Fruit fly (Drosophila melanogaster): Measurements from ENCODE around the gene WRNexo.

DNA sequence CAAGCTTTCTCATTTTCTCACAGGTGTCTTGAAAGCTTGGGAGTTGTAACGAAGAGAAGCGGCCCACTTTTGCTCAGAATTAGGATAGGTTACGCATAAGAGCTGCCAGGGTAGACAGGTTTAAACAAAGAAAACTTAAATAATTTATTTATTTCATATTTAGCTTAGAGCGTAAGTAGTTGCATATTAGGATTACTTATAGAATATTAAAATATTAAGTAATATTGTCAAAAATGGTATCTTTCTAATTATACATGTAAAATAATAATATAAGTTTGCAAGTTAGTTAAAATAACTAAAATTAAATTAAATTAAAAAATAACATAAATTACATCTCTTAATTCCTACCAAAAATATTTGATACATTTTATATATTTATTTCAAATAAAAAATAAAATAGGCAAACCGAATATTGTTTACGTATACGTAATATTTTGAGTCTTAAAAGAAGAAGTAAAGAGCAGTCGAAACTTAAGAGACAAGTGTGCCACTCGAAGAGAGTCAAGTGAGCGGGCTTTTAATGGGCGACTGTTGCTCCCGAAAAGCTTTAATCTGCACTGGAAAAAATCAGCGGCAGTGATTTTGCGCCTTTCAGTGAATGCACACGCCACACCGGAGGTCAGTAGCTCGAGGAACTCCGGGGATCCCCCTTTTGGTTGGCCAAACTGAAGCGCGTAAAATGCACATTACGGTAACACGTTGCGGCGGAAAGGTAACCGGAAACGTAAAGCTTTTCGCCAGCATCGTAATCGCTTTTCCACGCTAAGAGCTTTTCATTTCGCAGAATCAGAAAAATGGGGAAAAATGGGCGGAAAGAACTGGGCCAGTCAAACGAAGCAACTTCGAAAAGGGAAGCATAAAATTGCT, 50.9 kb downstream of the WRNexo start:
- TF ChIP-seq CG8478 (optimal IDR thresholded peaks at IDR 0.05) (no peak), CTCF (optimal IDR thresholded peaks at IDR 0.05) (no peak)

Data from S2 (cell line).